Fruit fly (Drosophila melanogaster) whole organism, embryonic: ENCODE results near the gene CG14431.

Experiments used
- Abd-B ChIP-seq: fragments of 200-800 bp; sonication (Bioruptor generic); optimal IDR thresholded peaks from 2 replicates; lab custom pipeline; 2018; ENCODE audit warnings: missing biosample characterization, mild to moderate bottlenecking, missing genetic modification characterization, moderate library complexity
- Ada2b ChIP-seq: fragments of 200-800 bp; sonication (Bioruptor generic); IDR thresholded peaks from 2 replicates; pipeline ENCODE4 v1.3.6; 2022; ENCODE audit warnings: missing biosample characterization, missing genetic modification characterization
- Bteb2 ChIP-seq: fragments of 200-800 bp; sonication (Bioruptor generic); optimal IDR thresholded peaks from 2 replicates; lab custom pipeline; 2016; ENCODE audit warnings: missing biosample characterization, missing genetic modification characterization
- CG10321 ChIP-seq: fragments of 200-800 bp; sonication (Bioruptor generic); IDR thresholded peaks from 2 replicates; pipeline ENCODE4 v1.3.6; 2022; ENCODE audit warnings: missing biosample characterization, missing genetic modification characterization
- CG11696 ChIP-seq: fragments of 200-800 bp; sonication (Bioruptor generic); IDR thresholded peaks from 2 replicates; pipeline ENCODE4 v1.3.6; 2022; ENCODE audit warnings: missing biosample characterization, missing genetic modification characterization
- CG13424 ChIP-seq: fragments of 200-800 bp; sonication (Bioruptor generic); optimal IDR thresholded peaks from 2 replicates; lab custom pipeline; 2019; ENCODE audit warnings: missing biosample characterization, mild to moderate bottlenecking, missing genetic modification characterization, moderate library complexity
- CG14050 ChIP-seq: fragments of 200-800 bp; sonication (Bioruptor generic); IDR thresholded peaks from 3 replicates; pipeline ENCODE4 v1.3.6; 2022; ENCODE audit warnings: missing biosample characterization, missing genetic modification characterization
- CG15011 ChIP-seq: fragments of 200-800 bp; sonication (Bioruptor generic); optimal IDR thresholded peaks from 3 replicates; lab custom pipeline; 2018; ENCODE audit warnings: missing biosample characterization, mild to moderate bottlenecking, missing genetic modification characterization
- CG15601 ChIP-seq: fragments of 200-800 bp; sonication (Bioruptor generic); optimal IDR thresholded peaks from 3 replicates; lab custom pipeline; 2019; ENCODE audit warnings: missing biosample characterization, mild to moderate bottlenecking, missing genetic modification characterization, moderate library complexity
- CG1602 ChIP-seq: fragments of 200-800 bp; sonication (Bioruptor generic); optimal IDR thresholded peaks from 3 replicates; lab custom pipeline; 2016; ENCODE audit warnings: missing biosample characterization, missing genetic modification characterization
- CG4707 ChIP-seq: fragments of 200-800 bp; sonication (Bioruptor generic); optimal IDR thresholded peaks from 2 replicates; lab custom pipeline; 2018; ENCODE audit warnings: missing biosample characterization, mild to moderate bottlenecking, missing genetic modification characterization, moderate library complexity
- CG4820 ChIP-seq: fragments of 200-800 bp; sonication (Bioruptor generic); optimal IDR thresholded peaks from 3 replicates; lab custom pipeline; 2016; ENCODE audit warnings: missing biosample characterization, missing genetic modification characterization
- CG4854 ChIP-seq: fragments of 200-800 bp; sonication (Bioruptor generic); optimal IDR thresholded peaks from 2 replicates; lab custom pipeline; 2016; ENCODE audit warnings: missing biosample characterization, missing genetic modification characterization, inconsistent platforms
- CG6683 ChIP-seq: fragments of 200-800 bp; sonication (Bioruptor generic); optimal IDR thresholded peaks from 2 replicates; lab custom pipeline; 2017; ENCODE audit warnings: missing biosample characterization, mild to moderate bottlenecking, missing genetic modification characterization, missing genetic modification reagents
- CG7357 ChIP-seq: fragments of 200-800 bp; sonication (Bioruptor generic); IDR thresholded peaks from 3 replicates; pipeline ENCODE4 v1.3.6; 2022; ENCODE audit warnings: missing biosample characterization, missing genetic modification characterization
- CG8281 ChIP-seq: fragments of 200-800 bp; sonication (Bioruptor generic); optimal IDR thresholded peaks from 2 replicates; lab custom pipeline; 2018; ENCODE audit warnings: missing biosample characterization, mild to moderate bottlenecking, missing genetic modification characterization, moderate library complexity
- CG8388 ChIP-seq: fragments of 200-800 bp; sonication (Bioruptor generic); optimal IDR thresholded peaks from 2 replicates; lab custom pipeline; 2019; ENCODE audit warnings: missing biosample characterization, mild to moderate bottlenecking, missing genetic modification characterization, moderate library complexity
- CkIIα-i1 ChIP-seq: fragments of 200-800 bp; sonication (Bioruptor generic); IDR thresholded peaks from 2 replicates; pipeline ENCODE4 v1.3.6; 2022; ENCODE audit warnings: missing biosample characterization, missing genetic modification characterization
- Gsc ChIP-seq: fragments of 200-800 bp; sonication (Bioruptor generic); IDR thresholded peaks from 2 replicates; pipeline ENCODE4 v1.3.6; 2022; ENCODE audit warnings: missing biosample characterization, missing genetic modification characterization
- Gug ChIP-seq: fragments of 200-800 bp; sonication (Bioruptor generic); IDR thresholded peaks from 4 replicates; pipeline ENCODE4 v1.3.6; 2022; ENCODE audit warnings: missing biosample characterization, missing genetic modification characterization
- Hand ChIP-seq: fragments of 200-800 bp; sonication (Bioruptor generic); optimal IDR thresholded peaks from 2 replicates; lab custom pipeline; 2017; ENCODE audit warnings: mild to moderate bottlenecking, missing biosample characterization, missing genetic modification reagents, missing genetic modification characterization
- Hr39 ChIP-seq: fragments of >200 bp; optimal IDR thresholded peaks from 2 replicates; lab custom pipeline; 2017
- MBD-R2 ChIP-seq: fragments of 200-800 bp; sonication (Bioruptor generic); IDR thresholded peaks from 2 replicates; pipeline ENCODE4 v1.3.6; 2022; ENCODE audit warnings: missing biosample characterization, missing genetic modification characterization
- Mad ChIP-seq: fragments of 200-800 bp; sonication (Bioruptor generic); optimal IDR thresholded peaks from 2 replicates; lab custom pipeline; 2016; ENCODE audit warnings: missing biosample characterization, missing genetic modification characterization
- Myb ChIP-seq: fragments of 200-800 bp; sonication (Bioruptor generic); optimal IDR thresholded peaks from 2 replicates; lab custom pipeline; 2016; ENCODE audit warnings: missing biosample characterization, missing genetic modification characterization
- NFAT ChIP-seq: fragments of 200-800 bp; sonication (Bioruptor generic); IDR thresholded peaks from 2 replicates; pipeline ENCODE4 v1.3.6; 2022; ENCODE audit warnings: missing biosample characterization, missing genetic modification characterization
- Rfx ChIP-seq: fragments of 200-800 bp; sonication (Bioruptor generic); IDR thresholded peaks from 2 replicates; pipeline ENCODE4 v1.3.6; 2022; ENCODE audit warnings: missing biosample characterization, missing genetic modification characterization
- Sox100B ChIP-seq: fragments of 200-800 bp; sonication (Bioruptor generic); optimal IDR thresholded peaks from 3 replicates; lab custom pipeline; 2018; ENCODE audit warnings: missing biosample characterization, mild to moderate bottlenecking, missing genetic modification characterization
- Spps ChIP-seq: fragments of 200-800 bp; sonication (Bioruptor generic); optimal IDR thresholded peaks from 2 replicates; lab custom pipeline; 2018; ENCODE audit warnings: missing biosample characterization, mild to moderate bottlenecking, missing genetic modification characterization
- Ssrp ChIP-seq: fragments of 200-800 bp; sonication (Bioruptor generic); optimal IDR thresholded peaks from 2 replicates; lab custom pipeline; 2018; ENCODE audit warnings: missing biosample characterization, mild to moderate bottlenecking, missing genetic modification characterization, moderate library complexity
- Xrp1 ChIP-seq: fragments of 200-800 bp; sonication (Bioruptor generic); IDR thresholded peaks from 2 replicates; pipeline ENCODE4 v1.3.6; 2022; ENCODE audit warnings: missing biosample characterization, missing genetic modification characterization
- bowl ChIP-seq: fragments of 200-800 bp; sonication (Bioruptor generic); IDR thresholded peaks from 2 replicates; pipeline ENCODE4 v1.3.6; 2022; ENCODE audit warnings: missing biosample characterization, missing genetic modification characterization
- chinmo ChIP-seq: fragments of 200-800 bp; sonication (Bioruptor generic); IDR thresholded peaks from 4 replicates; pipeline ENCODE4 v1.3.6; 2022; ENCODE audit warnings: missing biosample characterization, missing genetic modification characterization; ENCODE audit not compliant: partially characterized antibody
- croc ChIP-seq: fragments of 200-800 bp; sonication (Bioruptor generic); conservative IDR thresholded peaks from 3 replicates; pipeline ENCODE4 v1.3.6; 2022; ENCODE audit warnings: missing biosample characterization, missing genetic modification characterization
- cwo ChIP-seq: fragments of 200-800 bp; sonication (Bioruptor generic); optimal IDR thresholded peaks from 3 replicates; lab custom pipeline; 2017; ENCODE audit warnings: missing biosample characterization, missing genetic modification characterization, mild to moderate bottlenecking, moderate library complexity, missing genetic modification reagents
- eve ChIP-seq, 2 experiments: fragments of >200 bp; optimal IDR thresholded peaks; 2 replicates each; lab custom pipeline; 2017; ENCODE audit warnings: missing biosample characterization in 2 of 2, missing genetic modification characterization in 2 of 2
- ewg ChIP-seq: fragments of 200-800 bp; sonication (Bioruptor generic); optimal IDR thresholded peaks from 3 replicates; lab custom pipeline; 2017; ENCODE audit warnings: mild to moderate bottlenecking, missing biosample characterization, missing genetic modification reagents, missing genetic modification characterization
- ftz-f1 ChIP-seq: fragments of 200-800 bp; sonication (Bioruptor generic); optimal IDR thresholded peaks from 2 replicates; lab custom pipeline; 2016; ENCODE audit warnings: missing biosample characterization, missing genetic modification characterization
- gfzf ChIP-seq: fragments of 200-800 bp; sonication (Bioruptor generic); optimal IDR thresholded peaks from 2 replicates; lab custom pipeline; 2016; ENCODE audit warnings: missing biosample characterization, mild to moderate bottlenecking, missing genetic modification characterization, moderate library complexity
- ind ChIP-seq: fragments of 200-800 bp; sonication (Bioruptor generic); optimal IDR thresholded peaks from 3 replicates; lab custom pipeline; 2016; ENCODE audit warnings: missing biosample characterization, missing genetic modification characterization
- lmd ChIP-seq: fragments of 200-800 bp; sonication (Bioruptor generic); IDR thresholded peaks from 2 replicates; pipeline ENCODE4 v1.3.6; 2022; ENCODE audit warnings: missing biosample characterization, missing genetic modification characterization
- lola ChIP-seq, 3 experiments: fragments of >200 bp in 2 of 3; fragments of 200-800 bp in 1 of 3; sonication (Bioruptor generic) in 1 of 3; optimal IDR thresholded peaks; 2 replicates each; lab custom pipeline; 2017 to 2019; ENCODE audit warnings: missing biosample characterization in 3 of 3, missing genetic modification characterization in 3 of 3, mild to moderate bottlenecking in 1 of 3, moderate library complexity in 1 of 3
- maf-S ChIP-seq: fragments of 200-800 bp; sonication (Bioruptor generic); optimal IDR thresholded peaks from 2 replicates; lab custom pipeline; 2016; ENCODE audit warnings: missing biosample characterization, missing genetic modification characterization
- mirr ChIP-seq: fragments of 200-800 bp; sonication (Bioruptor generic); optimal IDR thresholded peaks from 3 replicates; lab custom pipeline; 2018; ENCODE audit warnings: missing biosample characterization, mild to moderate bottlenecking, missing genetic modification characterization
- nmo ChIP-seq: fragments of 200-800 bp; sonication (Bioruptor generic); optimal IDR thresholded peaks from 2 replicates; lab custom pipeline; 2018; ENCODE audit warnings: missing biosample characterization, mild to moderate bottlenecking, missing genetic modification characterization, moderate library complexity
- sob ChIP-seq: fragments of 200-800 bp; sonication (Bioruptor generic); IDR thresholded peaks from 2 replicates; pipeline ENCODE4 v1.3.6; 2022; ENCODE audit warnings: missing biosample characterization, missing genetic modification characterization
- ssp ChIP-seq: fragments of 200-800 bp; sonication (Bioruptor generic); IDR thresholded peaks from 2 replicates; pipeline ENCODE4 v1.3.6; 2022; ENCODE audit warnings: missing biosample characterization, missing genetic modification characterization
- sug ChIP-seq: fragments of 200-800 bp; optimal IDR thresholded peaks from 2 replicates; lab custom pipeline; 2019; ENCODE audit warnings: missing biosample characterization, mild to moderate bottlenecking, missing genetic modification characterization, moderate library complexity
- toy ChIP-seq: fragments of 200-800 bp; sonication (Bioruptor generic); IDR thresholded peaks from 2 replicates; pipeline ENCODE4 v1.3.6; 2022; ENCODE audit warnings: missing biosample characterization, missing genetic modification characterization
- unpg ChIP-seq: fragments of 200-800 bp; sonication (Bioruptor generic); optimal IDR thresholded peaks from 3 replicates; lab custom pipeline; 2018; ENCODE audit warnings: missing biosample characterization, mild to moderate bottlenecking, missing genetic modification characterization, moderate library complexity
- wdn ChIP-seq: fragments of 200-800 bp; sonication (Bioruptor generic); IDR thresholded peaks from 2 replicates; pipeline ENCODE4 v1.3.6; 2022; ENCODE audit warnings: missing biosample characterization, missing genetic modification characterization
- zf30C ChIP-seq: fragments of 200-800 bp; sonication (Bioruptor generic); optimal IDR thresholded peaks from 3 replicates; lab custom pipeline; 2018; ENCODE audit warnings: missing biosample characterization, mild to moderate bottlenecking, missing genetic modification characterization

CG14431 gene

DNA sequence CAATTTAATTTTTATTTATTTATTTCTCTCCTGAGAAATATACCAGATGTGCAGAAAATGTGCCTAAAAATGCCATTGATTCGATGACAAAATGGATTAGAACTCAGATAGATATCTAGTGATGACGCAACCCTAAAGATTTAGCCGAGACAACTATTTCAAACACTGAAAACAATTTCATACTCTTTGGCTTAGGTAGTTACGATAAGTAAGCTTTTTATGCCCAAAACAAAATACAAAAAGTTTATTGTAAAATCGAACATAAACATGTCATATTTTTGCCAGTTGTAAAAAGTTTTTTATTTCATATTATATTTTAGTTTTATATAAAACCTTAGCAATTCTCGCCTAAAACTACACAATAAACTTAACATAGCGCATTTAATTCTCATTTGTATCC, 65.3 kb downstream of the CG14431 start, which contains the start of gene CG3040 (continued):
- TF ChIP-seq CG1602 (GFP tag; lab: Kevin White, UChicago) (peak; percentile 37), eve (GFP tag; optimal IDR thresholded peaks at IDR 0.05; lab: Kevin White, UChicago) (no peak), lmd (no peak; the same call in 1 of the 2 replicates), CG4854 (GFP tag; lab: Kevin White, UChicago) (no peak), CkIIα-i1 (GFP tag; lab: Robert Waterston, UW) (no peak), Hand (GFP tag; lab: Kevin White, UChicago) (no peak), gfzf (GFP tag; lab: Kevin White, UChicago) (peak; percentile 93), NFAT (GFP tag; lab: Robert Waterston, UW) (0 out of 2 replicates have a peak, but pooled peaks have one; percentile 5), ftz-f1 (GFP tag; lab: Kevin White, UChicago) (peak; percentile 49), CG15011 (no peak), CG11696 (GFP tag; lab: Robert Waterston, UW) (no peak), nmo (GFP tag; lab: Kevin White, UChicago) (peak; percentile 41), Gug (GFP tag; lab: Robert Waterston, UW) (no peak), CG4820 (GFP tag; lab: Kevin White, UChicago) (peak; percentile 7), Sox100B (no peak), CG4707 (no peak), Gsc (GFP tag; lab: Robert Waterston, UW) (no peak), MBD-R2 (GFP tag; lab: Robert Waterston, UW) (peak; percentile 63), CG14050 (GFP tag; lab: Robert Waterston, UW) (no peak), bowl (no peak), CG6683 (GFP tag; lab: Kevin White, UChicago) (no peak), CG7357 (GFP tag; lab: Robert Waterston, UW) (no peak), sob (GFP tag; lab: Robert Waterston, UW) (0 out of 2 replicates have a peak, but pooled peaks have one; percentile 37), ewg (no peak), Rfx (GFP tag; lab: Robert Waterston, UW) (peak; percentile 54), Mad (GFP tag; lab: Kevin White, UChicago) (no peak), Ssrp (tag; lab: Kevin White, UChicago) (peak; percentile 44), zf30C (peak; percentile 96), unpg (GFP tag; lab: Kevin White, UChicago) (peak; percentile 48), Myb (GFP tag; lab: Kevin White, UChicago) (peak; percentile 9), CG15601 (tag; lab: Kevin White, UChicago) (peak; percentile 99), toy (GFP tag; lab: Robert Waterston, UW) (no peak), Bteb2 (GFP tag; lab: Kevin White, UChicago) (no peak), CG8281 (no peak), CG13424 (peak; percentile 39), ssp (GFP tag; lab: Robert Waterston, UW) (no peak), Hr39 (no peak), Abd-B (peak; percentile 25), mirr (GFP tag; lab: Kevin White, UChicago) (no peak), CG10321 (no peak), Spps (tag; lab: Kevin White, UChicago) (no peak), ind (peak; percentile 35), CG8388 (GFP tag; lab: Kevin White, UChicago) (peak; percentile 18), maf-S (GFP tag; lab: Kevin White, UChicago) (no peak), croc (no peak), wdn (GFP tag; lab: Robert Waterston, UW) (0 out of 2 replicates have a peak, but pooled peaks have one; percentile 25), sug (tag; lab: Kevin White, UChicago) (peak; percentile 49), cwo (GFP tag; lab: Kevin White, UChicago) (no peak), lola (GFP tag; optimal IDR thresholded peaks at IDR 0.05; lab: Kevin White, UChicago) (no peak), chinmo (GFP tag; lab: Robert Waterston, UW) (no peak), Xrp1 (GFP tag; lab: Robert Waterston, UW) (peak; percentile 50), Ada2b (peak; percentile 22; the same call in 1 of the 2 replicates)
